Worm (Caenorhabditis elegans) whole organism, L4 larva: ENCODE results near the gene lpr-2.

Experiments used
- F44E2.7 ChIP-seq: fragments of 200-800 bp; sonication (Bioruptor generic); IDR thresholded peaks from 2 replicates; pipeline ENCODE4 v2.1.2; 2022; ENCODE audit warnings: missing genetic modification characterization, missing compliant biosample characterization
- ceh-82 ChIP-seq: sonication (generic microtip); optimal IDR thresholded peaks from 2 replicates; lab custom pipeline; 2017; ENCODE audit warnings: missing biosample characterization, missing genetic modification characterization
- ces-1 ChIP-seq: fragments of 150-350 bp; sonication (generic microtip); optimal IDR thresholded peaks from 4 replicates; lab custom pipeline; 2014; ENCODE audit warnings: missing biosample characterization, missing genetic modification reagents, missing genetic modification characterization
- fos-1 ChIP-seq: fragments of 150-350 bp; optimal IDR thresholded peaks from 2 replicates; lab custom pipeline; 2014; ENCODE audit warnings: missing biosample characterization, missing genetic modification characterization
- lin-15B ChIP-seq: fragments of 150-350 bp; sonication (generic microtip); optimal IDR thresholded peaks from 3 replicates; lab custom pipeline; 2014; ENCODE audit warnings: missing biosample characterization, missing genetic modification characterization
- lsy-2 ChIP-seq, 2 experiments: fragments of 150-350 bp in 1 of 2; sonication (generic microtip) in 1 of 2; optimal IDR thresholded peaks; 2 replicates each; lab custom pipeline; 2014 to 2017; ENCODE audit warnings: missing biosample characterization in 2 of 2, missing genetic modification characterization in 2 of 2
- nhr-111 ChIP-seq: fragments of 200-800 bp; sonication (Bioruptor generic); optimal IDR thresholded peaks from 2 replicates; lab custom pipeline; 2018; ENCODE audit warnings: mild to moderate bottlenecking, missing genetic modification characterization, missing compliant biosample characterization
- nhr-237 ChIP-seq: sonication (generic microtip); optimal IDR thresholded peaks from 2 replicates; lab custom pipeline; 2017; ENCODE audit warnings: missing biosample characterization, missing genetic modification characterization
- nhr-76 ChIP-seq: fragments of 150-350 bp; optimal IDR thresholded peaks from 2 replicates; lab custom pipeline; 2014; ENCODE audit warnings: missing biosample characterization, missing genetic modification characterization
- pha-4 ChIP-seq, 2 experiments: fragments of 150-350 bp in 1 of 2; fragments of 200-800 bp in 1 of 2; sonication (Bioruptor generic) in 1 of 2; IDR thresholded peaks in 1 of 2; optimal IDR thresholded peaks in 1 of 2; 2 replicates each; pipeline versions ENCODE4 v1.3.6 to Lab custom; 2014 to 2022; ENCODE audit warnings: missing genetic modification characterization in 2 of 2, missing genetic modification reagents in 2 of 2, missing biosample characterization in 1 of 2, missing compliant biosample characterization in 1 of 2
- pqm-1 ChIP-seq: sonication (generic microtip); optimal IDR thresholded peaks from 2 replicates; lab custom pipeline; 2017; ENCODE audit warnings: missing biosample characterization, missing genetic modification characterization
- skn-1 ChIP-seq: fragments of 150-350 bp; optimal IDR thresholded peaks from 2 replicates; lab custom pipeline; 2014; ENCODE audit warnings: missing biosample characterization, missing genetic modification characterization
- vab-7 ChIP-seq: fragments of 200-800 bp; sonication (Bioruptor generic); IDR thresholded peaks from 2 replicates; pipeline ENCODE4 v1.3.6; 2022; ENCODE audit warnings: missing genetic modification reagents, missing genetic modification characterization, missing compliant biosample characterization
- zip-2 ChIP-seq: fragments of 150-350 bp; optimal IDR thresholded peaks from 2 replicates; lab custom pipeline; 2014; ENCODE audit warnings: missing biosample characterization, missing genetic modification characterization

- no peak for TF ChIP-seq skn-1 (tag; lab: Kevin White, UChicago)
- TF ChIP-seq F44E2.7 (GFP tag; lab: Robert Waterston, UW): no peak
- TF ChIP-seq lsy-2 (tag; optimal IDR thresholded peaks at IDR 0.05; lab: Kevin White, UChicago): no peak
- no peak for TF ChIP-seq pha-4 (GFP tag; IDR thresholded peaks at IDR 0.05; lab: Robert Waterston, UW)
- TF ChIP-seq pha-4 (tag; optimal IDR thresholded peaks at IDR 0.05; lab: Kevin White, UChicago): no peak
- TF ChIP-seq nhr-111 (GFP tag; lab: Kevin White, UChicago): no peak
- TF ChIP-seq ceh-82 (tag; lab: Kevin White, UChicago): no peak
- TF ChIP-seq ces-1 (GFP tag; lab: Kevin White, UChicago): no peak
- no peak for TF ChIP-seq pqm-1
- no peak for TF ChIP-seq lin-15B
- no peak for TF ChIP-seq vab-7
- TF ChIP-seq nhr-237 (tag; lab: Kevin White, UChicago): no peak
- TF ChIP-seq nhr-76 (tag; lab: Kevin White, UChicago): no peak
- TF ChIP-seq zip-2: no peak
- TF ChIP-seq fos-1: no peak
These were observed 6.9 kb upstream of the lpr-2 start for ce11 chrIV:11772119-11772518.
